Worm (Caenorhabditis elegans): ENCODE data around the gene hbl-1.

hbl-1 gene

DNA sequence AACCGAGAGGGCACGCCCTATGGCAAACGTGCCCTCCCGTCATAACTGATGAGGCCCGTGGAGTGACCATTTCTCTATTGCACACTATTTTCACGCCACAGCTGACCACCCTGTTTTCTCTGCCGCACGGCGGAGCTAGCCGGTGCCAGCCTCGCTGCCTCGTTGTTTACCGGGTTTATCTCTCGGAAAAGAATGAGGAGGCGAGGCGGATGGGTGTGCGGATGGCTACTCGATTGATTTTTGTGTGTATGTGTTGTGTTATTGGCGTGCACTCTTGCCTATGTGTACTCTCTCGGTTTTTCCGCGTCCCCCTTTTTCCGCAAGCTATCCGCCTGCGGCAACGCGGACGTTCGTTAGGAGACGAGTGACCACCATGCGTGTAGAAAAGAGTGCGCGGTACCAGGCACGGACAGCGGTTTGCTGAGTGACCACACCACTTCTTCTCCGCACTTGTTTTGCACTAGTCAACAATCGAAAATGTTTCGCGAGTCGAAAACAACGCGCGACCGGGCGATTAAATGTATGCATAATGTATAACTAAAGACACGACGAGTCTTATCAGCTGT, 9.9 kb upstream of the hbl-1 start (continued):
- TF ChIP-seq ref-2 (tag; optimal IDR thresholded peaks at IDR 0.05) (peak; percentile 97), pat-9 (tag; optimal IDR thresholded peaks at IDR 0.05) (peak; percentile 62), tbx-7 (tag; optimal IDR thresholded peaks at IDR 0.05) (peak; percentile 57), nhr-232 (tag; optimal IDR thresholded peaks at IDR 0.05) (peak; percentile 46), ceh-19 (GFP tag; optimal IDR thresholded peaks at IDR 0.05) (peak; percentile 84), ttx-3 (tag; optimal IDR thresholded peaks at IDR 0.05) (peak; percentile 37), pha-2 (tag; optimal IDR thresholded peaks at IDR 0.05) (peak; percentile 89), unc-42 (tag; optimal IDR thresholded peaks at IDR 0.05) (peak; percentile 70), unc-55 (GFP tag; optimal IDR thresholded peaks at IDR 0.05) (peak; percentile 91), C08G9.2 (tag; optimal IDR thresholded peaks at IDR 0.05) (peak; percentile 72), eyg-1 (tag; optimal IDR thresholded peaks at IDR 0.05) (peak; percentile 77), dmd-4 (tag; optimal IDR thresholded peaks at IDR 0.05; ENCODE audit: borderline replicate concordance) (peak; percentile 82), ahr-1 (tag; optimal IDR thresholded peaks at IDR 0.05) (no peak), gmeb-2 (tag; optimal IDR thresholded peaks at IDR 0.05) (peak; percentile 44), ceh-2 (tag; optimal IDR thresholded peaks at IDR 0.05) (peak; percentile 88), tbx-2 (tag; optimal IDR thresholded peaks at IDR 0.05) (peak; percentile 97), che-1 (tag; optimal IDR thresholded peaks at IDR 0.05) (peak; percentile 50), ceh-31 (tag; optimal IDR thresholded peaks at IDR 0.05) (peak; percentile 98), hlh-6 (tag; optimal IDR thresholded peaks at IDR 0.05) (peak; percentile 83), unc-3 (GFP tag; conservative IDR thresholded peaks at IDR 0.05) (no peak), unc-3 (tag; optimal IDR thresholded peaks at IDR 0.05) (peak; percentile 58), odd-2 (tag; optimal IDR thresholded peaks at IDR 0.05) (no peak), mec-3 (tag; optimal IDR thresholded peaks at IDR 0.05; ENCODE audit: borderline replicate concordance) (no peak), K02D7.2 (tag; optimal IDR thresholded peaks at IDR 0.05) (peak; percentile 30), fkh-6 (tag; optimal IDR thresholded peaks at IDR 0.05) (peak; percentile 28), nhr-11 (tag; optimal IDR thresholded peaks at IDR 0.05) (no peak), fkh-10 (GFP tag; optimal IDR thresholded peaks at IDR 0.05) (peak; percentile 61), ztf-16 (tag; optimal IDR thresholded peaks at IDR 0.05) (peak; percentile 75), dve-1 (tag; optimal IDR thresholded peaks at IDR 0.05) (peak; percentile 76), ceh-34 (tag; optimal IDR thresholded peaks at IDR 0.05) (peak; percentile 99), hlh-15 (tag; optimal IDR thresholded peaks at IDR 0.05) (no peak), syd-9 (tag; optimal IDR thresholded peaks at IDR 0.05) (peak; percentile 90), ceh-14 (tag; optimal IDR thresholded peaks at IDR 0.05) (peak; percentile 87)

DNA sequence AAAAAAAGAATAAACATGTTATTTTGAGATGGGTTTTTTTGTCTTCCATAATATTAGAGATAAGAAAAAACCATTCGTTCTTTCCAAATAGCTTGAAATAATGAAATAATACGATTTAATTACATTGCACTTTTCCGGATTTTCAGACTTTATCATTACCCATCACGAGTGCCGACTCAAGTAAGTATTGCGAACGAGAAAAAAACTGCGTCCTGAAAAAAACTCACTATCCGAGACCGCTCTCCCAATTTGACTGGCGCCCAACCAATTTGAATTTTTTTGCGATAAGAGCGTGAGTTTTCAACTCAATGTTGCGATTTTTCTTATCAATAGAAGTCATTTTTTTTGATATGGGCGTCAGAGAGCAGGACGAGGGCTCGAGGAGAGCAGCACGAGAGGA, 8.9 kb upstream of the hbl-1 start:
- TF ChIP-seq elt-2 (tag; optimal IDR thresholded peaks at IDR 0.05) (peak; percentile 25), C38D4.7 (GFP tag; optimal IDR thresholded peaks at IDR 0.05) (no peak)

DNA sequence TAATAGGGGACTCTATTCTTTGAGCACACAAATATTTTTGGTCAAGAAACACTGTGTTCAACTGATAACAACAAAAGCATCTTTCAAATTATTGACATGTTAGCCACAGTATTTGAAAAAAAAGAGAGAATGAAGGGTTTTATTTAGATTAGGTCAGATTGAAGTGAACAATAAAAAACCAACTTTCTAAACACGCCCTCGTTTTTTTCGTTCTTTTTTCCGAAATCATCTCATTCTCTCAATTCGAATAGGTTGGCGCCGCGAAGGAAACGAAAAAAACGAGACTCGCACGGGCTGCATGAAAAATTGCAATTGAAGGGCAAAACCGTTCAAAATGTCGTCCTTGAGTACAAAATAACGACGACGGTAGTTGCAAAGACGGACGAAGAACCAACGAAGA, 7.6 kb upstream of the hbl-1 start:
- TF ChIP-seq zip-5 (tag; optimal IDR thresholded peaks at IDR 0.05) = no peak
- TF ChIP-seq gmeb-2 (tag; optimal IDR thresholded peaks at IDR 0.05) = no peak
- TF ChIP-seq fax-1 (tag; optimal IDR thresholded peaks at IDR 0.05) = no peak
- TF ChIP-seq unc-86 (tag; optimal IDR thresholded peaks at IDR 0.05) = no peak
- no peak for TF ChIP-seq dmd-4 (tag; optimal IDR thresholded peaks at IDR 0.05; ENCODE audit: borderline replicate concordance)
- no peak for TF ChIP-seq C38D4.7 (GFP tag; optimal IDR thresholded peaks at IDR 0.05)
- TF ChIP-seq ceh-9 (tag; optimal IDR thresholded peaks at IDR 0.05) = no peak
